Fruit fly (Drosophila melanogaster): ENCODE data around the gene Pkcdelta.

Pkcdelta gene

DNA sequence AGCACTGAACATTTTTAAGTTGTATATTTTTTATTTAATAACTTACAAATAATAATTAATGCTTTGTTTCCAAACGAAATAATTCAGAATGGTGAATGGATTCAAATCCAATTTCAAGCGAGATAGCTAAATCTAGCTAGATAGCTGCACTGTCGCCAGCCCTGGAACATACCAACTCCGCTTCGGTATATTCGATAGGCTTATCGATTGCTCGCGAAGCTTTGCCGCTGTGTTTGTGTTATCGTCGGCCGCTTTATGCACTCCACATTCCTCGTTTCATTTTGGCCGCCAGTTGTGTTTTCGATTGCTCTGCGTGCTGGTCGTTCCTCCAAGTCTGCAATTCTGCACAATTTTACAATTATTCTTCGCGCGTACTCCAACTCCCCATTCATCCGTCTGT, 64.9 kb downstream of the Pkcdelta start, which contains the start of gene mdu (continued):
- no peak for TF ChIP-seq CG7786 (GFP tag; optimal IDR thresholded peaks at IDR 0.05)
- TF ChIP-seq Hsf (GFP tag; optimal IDR thresholded peaks at IDR 0.05) = no peak
- no peak for TF ChIP-seq CG6813 (GFP tag; optimal IDR thresholded peaks at IDR 0.05)
- TF ChIP-seq Camta (GFP tag; optimal IDR thresholded peaks at IDR 0.05) = no peak
- no peak for TF ChIP-seq cas (GFP tag; IDR thresholded peaks at IDR 0.05)
- no peak for TF ChIP-seq gsb-n (tag; optimal IDR thresholded peaks at IDR 0.05)
- no peak for TF ChIP-seq wek (GFP tag; optimal IDR thresholded peaks at IDR 0.05)
- peak; percentile 25 for TF ChIP-seq CG18599 (GFP tag; optimal IDR thresholded peaks at IDR 0.05)
- peak; percentile 31 for TF ChIP-seq CG7556 (GFP tag; optimal IDR thresholded peaks at IDR 0.05)
- no peak for TF ChIP-seq tup (GFP tag; optimal IDR thresholded peaks at IDR 0.05)
- TF ChIP-seq chinmo (GFP tag; IDR thresholded peaks at IDR 0.05; ENCODE audit: partially characterized antibody) = 0 out of 4 replicates have a peak, but pooled peaks have one; percentile 60
- TF ChIP-seq Stat92E (GFP tag; optimal IDR thresholded peaks at IDR 0.05) = no peak
- no peak for TF ChIP-seq Hey (tag; optimal IDR thresholded peaks at IDR 0.05)
- TF ChIP-seq Dll (GFP tag; IDR thresholded peaks at IDR 0.05; ENCODE audit: partially characterized antibody) = 0 out of 4 replicates have a peak, but pooled peaks have one; percentile 39
- no peak for TF ChIP-seq B-H1 (GFP tag; IDR thresholded peaks at IDR 0.05)
- peak; percentile 57; the same call in 1 of the 2 replicates for TF ChIP-seq Rfx (GFP tag; IDR thresholded peaks at IDR 0.05)
- no peak for TF ChIP-seq CG5953 (GFP tag; IDR thresholded peaks at IDR 0.05)
- no peak for TF ChIP-seq H15 (GFP tag; IDR thresholded peaks at IDR 0.05)
- peak; percentile 26; the same call in 1 of the 2 replicates for TF ChIP-seq sna (GFP tag; IDR thresholded peaks at IDR 0.05; ENCODE audit: partially characterized antibody)
- no peak for TF ChIP-seq CG17186 (GFP tag; optimal IDR thresholded peaks at IDR 0.05)
- no peak for TF ChIP-seq sr (GFP tag; IDR thresholded peaks at IDR 0.05)
- no peak for TF ChIP-seq CG8089 (GFP tag; optimal IDR thresholded peaks at IDR 0.05)
- no peak for TF ChIP-seq Vsx1 (GFP tag; optimal IDR thresholded peaks at IDR 0.05)
- TF ChIP-seq Taf1 (GFP tag; IDR thresholded peaks at IDR 0.05) = no peak
- no peak for TF ChIP-seq CG15696 (tag; optimal IDR thresholded peaks at IDR 0.05)
- no peak for TF ChIP-seq Poxn (GFP tag; IDR thresholded peaks at IDR 0.05)
- TF ChIP-seq Ptx1 (GFP tag; IDR thresholded peaks at IDR 0.05) = peak; percentile 53; the same call in 1 of the 2 replicates
- TF ChIP-seq CG17612 (GFP tag; IDR thresholded peaks at IDR 0.05) = no peak
- 0 out of 2 replicates have a peak, but pooled peaks have one; percentile 20 for TF ChIP-seq nerfin-2 (GFP tag; IDR thresholded peaks at IDR 0.05; ENCODE audit: partially characterized antibody)
- TF ChIP-seq CG12391 (tag; optimal IDR thresholded peaks at IDR 0.05) = peak; percentile 49
- no peak for TF ChIP-seq CG4854 (GFP tag; optimal IDR thresholded peaks at IDR 0.05)
- TF ChIP-seq Sry-β (GFP tag; optimal IDR thresholded peaks at IDR 0.05) = peak; percentile 87
- no peak for TF ChIP-seq disco-r (GFP tag; optimal IDR thresholded peaks at IDR 0.05)
- TF ChIP-seq GATAe (GFP tag; conservative IDR thresholded peaks at IDR 0.05) = no peak
- peak; percentile 19 for TF ChIP-seq Ets65A (GFP tag)
- TF ChIP-seq bowl (GFP tag; IDR thresholded peaks at IDR 0.05) = no peak
- no peak for TF ChIP-seq tx (GFP tag; optimal IDR thresholded peaks at IDR 0.05)
- TF ChIP-seq crc (GFP tag; optimal IDR thresholded peaks at IDR 0.05) = no peak
- TF ChIP-seq CG13287 (GFP tag; IDR thresholded peaks at IDR 0.05; ENCODE audit: partially characterized antibody) = peak; percentile 29; the same call in 1 of the 2 replicates
- no peak for TF ChIP-seq NfI (GFP tag; optimal IDR thresholded peaks at IDR 0.05)
- TF ChIP-seq CG12299 (tag; optimal IDR thresholded peaks at IDR 0.05) = no peak
- peak; percentile 30 for TF ChIP-seq Sry-δ (GFP tag; optimal IDR thresholded peaks at IDR 0.05)
- peak; percentile 37; the same call in 1 of the 2 replicates for TF ChIP-seq CG31441 (GFP tag; IDR thresholded peaks at IDR 0.05)
- no peak for TF ChIP-seq eyg (GFP tag; optimal IDR thresholded peaks at IDR 0.05)
- TF ChIP-seq h (optimal IDR thresholded peaks at IDR 0.05) = no peak
- no peak for TF ChIP-seq gcm (GFP tag; optimal IDR thresholded peaks at IDR 0.05)
- TF ChIP-seq Xrp1 (GFP tag; IDR thresholded peaks at IDR 0.05) = no peak
- TF ChIP-seq zfh2 (GFP tag; optimal IDR thresholded peaks at IDR 0.05) = peak; percentile 4
- TF ChIP-seq otp (GFP tag; IDR thresholded peaks at IDR 0.05) = no peak
- no peak for TF ChIP-seq ATbp (GFP tag; optimal IDR thresholded peaks at IDR 0.05)
- TF ChIP-seq CG11456 (GFP tag; IDR thresholded peaks at IDR 0.05) = no peak; the same call in 2 of the 3 replicates
